Fruit fly (Drosophila melanogaster): Measurements from ENCODE around the gene LysRS.

LysRS gene

DNA sequence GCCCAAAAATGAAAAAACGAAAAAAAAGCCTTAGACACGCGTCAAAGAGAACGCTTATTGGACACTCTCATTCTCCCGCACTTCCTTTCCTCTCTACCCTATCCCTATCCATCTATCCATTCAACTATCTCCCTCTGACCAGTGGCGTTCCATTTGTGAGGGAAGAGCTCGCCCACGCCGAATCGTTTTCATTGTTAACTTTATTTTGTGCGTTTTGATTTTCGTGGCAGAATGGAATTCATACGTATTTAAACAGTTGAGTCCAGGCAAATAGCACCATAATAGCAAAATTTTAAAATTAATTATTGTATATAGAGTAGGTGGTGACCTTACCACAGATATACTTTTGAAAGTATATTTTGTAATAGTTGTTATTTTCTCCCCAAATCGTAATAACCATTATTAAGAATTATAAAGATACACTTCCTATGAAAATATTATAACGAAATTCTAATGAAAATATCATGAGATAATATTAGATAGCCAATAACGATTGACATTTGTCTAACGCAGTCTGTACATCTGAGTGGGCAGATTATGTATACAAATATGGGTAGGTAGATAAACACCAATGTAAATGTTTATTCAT, 32.6 kb upstream of the LysRS start:
- TF ChIP-seq pan (optimal IDR thresholded peaks at IDR 0.05) (no peak), psq (optimal IDR thresholded peaks at IDR 0.05) (no peak), CG8478 (optimal IDR thresholded peaks at IDR 0.05) (no peak), Dll (optimal IDR thresholded peaks at IDR 0.05) (no peak), EcR (GFP tag; optimal IDR thresholded peaks at IDR 0.05) (no peak), usp (GFP tag; optimal IDR thresholded peaks at IDR 0.05) (no peak)

DNA sequence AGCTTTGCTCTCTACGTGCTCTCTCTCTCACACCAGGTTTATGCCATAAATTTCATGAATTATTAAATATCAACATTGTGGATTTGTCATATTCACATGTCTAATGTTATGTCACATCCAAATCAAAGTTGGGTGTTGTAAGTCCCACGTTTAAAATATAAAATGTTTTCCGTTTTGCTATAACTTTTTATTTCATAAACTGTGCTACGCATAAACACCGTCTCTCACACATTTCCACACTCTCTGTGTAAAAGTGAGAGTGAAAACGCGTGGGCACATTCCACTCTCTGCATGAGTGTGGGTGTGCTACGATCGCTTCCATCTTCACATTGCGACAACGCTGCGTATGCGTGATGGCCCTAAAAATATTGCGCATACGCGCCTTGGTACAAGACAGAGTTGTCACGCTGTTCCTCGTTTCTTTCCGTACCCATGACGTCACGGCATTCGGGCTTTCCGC, 32.0 kb upstream of the LysRS start:
- no peak for TF ChIP-seq CG8478 (optimal IDR thresholded peaks at IDR 0.05)
- no peak for TF ChIP-seq pan (optimal IDR thresholded peaks at IDR 0.05)
- no peak for TF ChIP-seq Dll (optimal IDR thresholded peaks at IDR 0.05)
- no peak for TF ChIP-seq psq (optimal IDR thresholded peaks at IDR 0.05)
- TF ChIP-seq EcR (GFP tag; optimal IDR thresholded peaks at IDR 0.05) = no peak
- TF ChIP-seq usp (GFP tag; optimal IDR thresholded peaks at IDR 0.05) = no peak

DNA sequence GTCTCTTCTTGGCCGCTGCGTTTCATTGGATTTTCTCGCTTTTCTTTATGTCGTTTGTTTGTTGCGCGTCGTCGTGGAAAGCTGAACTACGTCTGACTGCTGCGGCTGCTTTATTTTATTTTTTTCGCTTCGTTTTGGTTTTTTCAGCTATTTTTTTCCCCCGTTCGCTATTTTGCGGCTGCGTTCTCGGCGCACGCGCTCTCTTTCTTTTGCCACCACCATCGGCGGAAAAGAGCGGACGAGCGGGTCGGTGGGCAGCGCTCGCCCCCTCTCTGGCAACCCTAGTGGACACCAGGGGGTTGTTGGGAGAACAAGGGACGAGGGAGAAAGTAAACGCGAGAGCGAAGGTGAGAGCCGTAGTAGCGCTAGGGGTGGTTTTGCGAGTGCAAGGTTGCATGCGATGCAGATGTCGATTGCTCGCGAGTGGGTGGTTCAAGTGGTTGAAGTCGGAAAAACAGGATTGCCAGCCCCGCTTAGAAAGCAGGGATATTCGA, 30.3 kb upstream of the LysRS start:
- TF ChIP-seq pan (optimal IDR thresholded peaks at IDR 0.05) (no peak), EcR (GFP tag; optimal IDR thresholded peaks at IDR 0.05) (no peak), Dll (optimal IDR thresholded peaks at IDR 0.05) (no peak), psq (optimal IDR thresholded peaks at IDR 0.05) (no peak), CG8478 (optimal IDR thresholded peaks at IDR 0.05) (no peak), usp (GFP tag; optimal IDR thresholded peaks at IDR 0.05) (no peak)

DNA sequence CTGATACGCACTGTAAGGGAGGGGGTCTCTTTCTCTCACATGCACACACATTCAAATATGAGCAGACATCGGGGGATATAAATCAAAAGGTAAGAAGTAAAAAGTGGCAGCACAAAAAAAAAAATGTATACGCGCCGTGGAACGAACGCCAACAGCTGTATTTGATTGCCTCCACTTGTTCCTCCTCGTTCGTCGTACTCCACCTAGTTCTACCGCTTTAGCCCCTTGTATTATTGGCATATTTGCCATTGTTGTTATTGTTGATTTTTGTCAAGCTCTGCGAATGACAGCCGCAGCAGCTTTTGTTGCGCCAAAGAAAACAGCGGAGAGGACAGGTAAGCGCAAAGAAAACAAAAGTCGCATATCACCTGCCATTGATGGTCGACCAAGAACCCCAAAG, 28.2 kb upstream of the LysRS start:
- no peak for TF ChIP-seq psq (optimal IDR thresholded peaks at IDR 0.05)
- no peak for TF ChIP-seq usp (GFP tag; optimal IDR thresholded peaks at IDR 0.05)
- no peak for TF ChIP-seq pan (optimal IDR thresholded peaks at IDR 0.05)
- TF ChIP-seq Dll (optimal IDR thresholded peaks at IDR 0.05) = no peak
- TF ChIP-seq EcR (GFP tag; optimal IDR thresholded peaks at IDR 0.05) = no peak
- TF ChIP-seq CG8478 (optimal IDR thresholded peaks at IDR 0.05) = no peak

DNA sequence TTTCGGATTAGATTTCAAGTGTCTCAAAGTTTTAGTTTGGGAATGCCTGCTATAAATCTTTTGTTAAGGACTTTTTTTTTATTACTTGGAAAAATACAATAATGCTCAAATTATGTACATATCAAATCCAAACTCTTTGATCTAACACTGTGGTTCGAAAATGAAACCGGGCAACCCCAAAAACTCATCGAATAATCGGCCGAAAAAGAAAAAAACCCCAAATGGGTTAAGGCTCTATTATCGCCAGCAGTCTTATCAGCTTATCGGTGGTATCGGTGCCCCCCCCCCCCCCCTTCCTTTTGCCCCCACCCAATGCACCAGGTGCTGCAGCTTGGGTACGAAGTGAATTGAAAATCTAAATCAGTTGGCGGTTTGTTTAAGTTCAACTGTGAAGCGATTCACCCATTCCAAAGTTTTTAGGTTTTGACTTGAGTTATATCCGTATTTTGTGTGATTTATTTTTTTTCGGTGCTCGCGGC, 9.0 kb upstream of the LysRS start:
- TF ChIP-seq psq (optimal IDR thresholded peaks at IDR 0.05) = no peak

DNA sequence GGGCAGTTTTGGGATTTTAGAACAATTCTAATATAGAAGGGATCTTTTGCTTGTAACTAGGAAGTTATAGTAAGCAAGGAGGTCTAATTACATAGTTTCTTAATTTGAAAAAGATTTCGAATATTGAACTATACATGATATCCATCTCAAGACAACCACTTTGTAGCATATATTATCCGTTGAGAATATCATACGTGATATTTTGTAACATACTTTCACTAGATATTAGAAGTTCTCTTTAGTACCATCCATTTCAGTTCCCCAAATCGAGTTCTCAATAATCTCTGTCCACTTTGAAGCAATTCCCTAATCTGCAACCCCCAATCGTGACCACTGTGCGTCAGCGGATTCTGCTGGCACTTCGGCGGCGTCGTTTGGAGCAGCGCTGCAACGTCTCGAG, 6.8 kb upstream of the LysRS start:
- TF ChIP-seq usp (GFP tag; optimal IDR thresholded peaks at IDR 0.05) (no peak), CG8478 (optimal IDR thresholded peaks at IDR 0.05) (no peak), pan (optimal IDR thresholded peaks at IDR 0.05) (no peak), EcR (GFP tag; optimal IDR thresholded peaks at IDR 0.05) (no peak), psq (optimal IDR thresholded peaks at IDR 0.05) (no peak), Dll (optimal IDR thresholded peaks at IDR 0.05) (no peak)

DNA sequence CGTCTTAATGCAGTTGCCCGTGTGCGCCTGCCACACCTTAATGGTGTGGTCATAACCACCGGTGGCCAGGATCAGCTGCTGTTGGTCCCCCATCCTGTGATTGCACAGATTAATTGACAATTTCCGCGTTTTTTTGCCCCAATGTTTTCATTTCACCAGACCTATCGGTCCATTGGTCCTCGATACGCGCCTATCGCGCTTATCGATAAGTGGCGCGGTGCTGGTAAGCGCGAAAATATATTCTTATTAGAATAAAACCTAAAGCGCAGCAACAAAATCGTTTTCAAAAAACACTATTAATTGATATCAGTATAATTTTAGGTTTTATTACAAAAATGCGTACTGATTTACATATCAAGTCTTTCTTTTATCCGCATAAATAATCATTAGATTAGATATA, 2.9 kb downstream of the LysRS start, which contains the start of gene Lst8:
TSS of gene Lst8 (minus strand) at position 187 of the 400 bp plus-strand sequence.
- no peak for TF ChIP-seq CG8478 (optimal IDR thresholded peaks at IDR 0.05)
- no peak for TF ChIP-seq Dll (optimal IDR thresholded peaks at IDR 0.05)
- TF ChIP-seq pan (optimal IDR thresholded peaks at IDR 0.05) = no peak
- TF ChIP-seq psq (optimal IDR thresholded peaks at IDR 0.05) = no peak
- TF ChIP-seq EcR (GFP tag; optimal IDR thresholded peaks at IDR 0.05) = no peak
- no peak for TF ChIP-seq usp (GFP tag; optimal IDR thresholded peaks at IDR 0.05)

DNA sequence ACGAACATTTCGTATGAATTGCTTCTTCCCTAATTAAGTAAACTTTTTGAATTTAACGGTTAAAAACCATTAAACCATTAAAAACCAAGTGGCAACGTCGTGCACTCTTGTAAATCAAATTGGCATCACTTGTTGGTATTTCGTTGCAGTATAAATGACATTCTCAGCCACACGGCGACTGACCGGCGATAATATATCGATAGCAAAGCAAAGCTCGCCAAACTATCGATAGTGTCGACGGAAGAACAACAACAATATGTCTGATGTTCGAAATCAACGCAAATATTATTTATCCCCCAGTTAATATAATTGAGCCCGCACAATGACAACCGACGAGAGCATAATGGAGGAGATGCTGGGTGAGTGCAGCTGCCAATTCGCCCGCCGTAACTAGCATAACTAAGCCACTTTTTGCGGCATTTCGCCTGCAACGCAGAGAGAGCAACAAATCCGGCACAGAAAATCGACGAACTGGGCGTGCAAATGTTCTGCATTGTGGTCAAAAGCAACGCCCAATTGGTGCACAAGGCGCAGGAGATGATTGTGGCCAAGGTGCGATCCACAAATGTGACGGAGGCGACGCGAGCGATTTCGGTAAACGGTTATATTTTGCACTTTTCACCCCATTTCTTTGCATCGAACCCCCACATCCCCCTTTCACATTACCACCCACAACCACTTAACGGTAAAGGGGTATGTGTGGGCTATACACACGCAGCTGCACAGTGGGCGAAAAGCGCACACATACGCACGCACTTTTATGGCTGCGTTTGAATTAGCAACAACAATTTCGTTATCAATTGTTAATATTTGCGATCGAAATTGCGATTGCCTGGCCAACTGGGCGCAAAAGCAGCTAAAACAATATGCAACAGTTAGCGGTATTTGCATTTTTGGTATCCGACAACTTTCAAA, 7.6 kb downstream of the LysRS start, which contains the start of gene Gga:
TSS of gene Gga (plus strand) at position 213 of the 915 bp plus-strand sequence.
- TF ChIP-seq psq (optimal IDR thresholded peaks at IDR 0.05) (no peak), EcR (GFP tag; optimal IDR thresholded peaks at IDR 0.05) (no peak), usp (GFP tag; optimal IDR thresholded peaks at IDR 0.05) (no peak), CG8478 (optimal IDR thresholded peaks at IDR 0.05) (no peak), pan (optimal IDR thresholded peaks at IDR 0.05) (no peak), Dll (optimal IDR thresholded peaks at IDR 0.05) (no peak)

DNA sequence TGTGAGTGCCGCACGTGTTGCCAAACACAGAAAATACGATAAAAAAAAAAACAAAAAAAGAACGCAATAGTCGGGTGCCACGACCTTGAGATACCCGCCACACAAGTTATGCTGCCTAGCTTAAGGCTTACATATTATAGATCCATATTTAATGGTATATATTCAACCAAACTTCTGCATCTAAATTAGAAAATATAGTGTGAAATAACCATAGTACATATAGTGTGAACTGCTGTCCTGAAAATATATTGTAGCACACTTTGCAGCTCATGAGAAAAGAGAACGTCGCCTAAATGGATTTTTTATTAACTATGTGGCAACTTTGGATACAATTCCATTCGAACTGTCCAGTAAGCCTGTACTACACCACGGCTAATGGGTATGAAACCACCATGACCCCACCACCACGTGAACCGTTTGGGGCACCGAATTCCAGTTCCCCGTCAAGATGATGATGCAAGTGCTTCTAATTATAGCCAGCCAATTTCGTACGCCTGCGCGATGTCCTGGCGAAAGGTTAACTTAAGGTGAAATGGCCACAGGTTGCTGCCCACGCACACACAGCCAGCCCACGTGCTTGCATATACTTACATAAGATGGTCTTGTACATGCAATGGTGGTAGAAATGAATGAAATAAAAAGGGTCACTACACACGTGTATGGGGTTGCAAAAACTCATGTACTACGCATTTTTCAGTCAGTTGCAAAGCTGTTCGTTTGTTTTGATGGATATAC, 8.4 kb downstream of the LysRS start:
- TF ChIP-seq CG8478 (optimal IDR thresholded peaks at IDR 0.05) (no peak), pan (optimal IDR thresholded peaks at IDR 0.05) (peak; percentile 66)

DNA sequence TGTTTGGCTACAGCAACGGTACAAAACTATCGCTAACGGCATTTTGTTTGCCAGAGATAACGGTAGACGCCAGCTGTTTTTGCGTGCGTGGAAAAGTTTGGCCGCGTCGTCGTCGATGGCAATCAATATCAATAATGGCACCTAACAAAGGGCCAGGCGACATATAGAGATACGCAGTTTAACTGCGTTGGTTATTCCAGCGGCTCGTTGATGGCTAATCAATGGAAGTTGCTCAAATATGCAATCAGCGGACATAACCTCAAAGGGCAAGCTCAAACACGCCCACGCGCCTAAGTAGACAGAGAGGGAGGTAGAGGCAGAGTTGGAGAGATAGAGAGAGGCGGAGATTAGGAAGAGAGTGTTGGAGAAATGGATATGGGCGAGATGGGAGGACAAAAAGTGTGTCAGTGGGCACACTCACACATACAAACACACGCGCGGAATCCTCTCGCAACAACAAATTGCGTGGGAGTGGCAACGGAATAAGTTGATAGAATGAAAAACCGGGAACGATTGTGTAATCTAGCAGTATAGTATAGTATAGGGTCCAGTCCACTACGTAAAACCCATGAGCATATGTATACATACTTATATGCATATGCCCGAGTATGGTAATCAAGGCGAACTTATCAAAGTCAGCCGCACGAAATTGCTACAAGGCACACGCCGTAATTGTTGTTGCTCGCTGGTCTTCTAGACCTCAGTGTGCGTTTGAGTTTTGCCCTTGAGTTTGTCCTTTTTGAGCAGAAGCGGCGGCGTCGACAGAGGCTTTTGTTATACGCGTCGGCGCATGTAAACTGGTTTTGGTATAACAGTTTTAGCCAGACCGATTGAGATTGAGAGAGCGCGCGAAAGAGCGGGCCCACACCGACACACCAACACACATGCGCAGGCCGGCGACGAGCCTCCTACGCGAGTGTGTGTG, 9.3 kb downstream of the LysRS start:
- TF ChIP-seq usp (GFP tag; optimal IDR thresholded peaks at IDR 0.05) = no peak
- no peak for TF ChIP-seq pan (optimal IDR thresholded peaks at IDR 0.05)
- TF ChIP-seq CG8478 (optimal IDR thresholded peaks at IDR 0.05) = no peak
- no peak for TF ChIP-seq psq (optimal IDR thresholded peaks at IDR 0.05)
- no peak for TF ChIP-seq Dll (optimal IDR thresholded peaks at IDR 0.05)
- TF ChIP-seq EcR (GFP tag; optimal IDR thresholded peaks at IDR 0.05) = no peak

DNA sequence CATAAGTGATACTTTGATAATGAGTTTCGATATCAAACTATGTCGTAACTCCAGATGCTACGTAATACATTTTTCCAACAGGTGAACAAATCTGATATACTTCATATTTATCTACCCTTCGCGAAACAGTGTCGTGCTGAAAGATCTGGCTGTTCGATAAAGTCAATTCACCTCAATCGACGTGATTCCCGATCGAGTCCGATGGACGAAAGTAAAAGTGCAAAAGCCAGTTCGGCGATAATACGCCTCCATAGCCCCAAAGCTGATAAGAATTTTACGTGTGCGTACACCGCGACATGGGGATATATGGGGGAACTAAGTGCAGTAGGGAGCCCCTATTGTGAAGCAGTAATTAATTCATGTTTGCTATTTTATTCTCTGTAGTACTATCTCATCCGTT, 10.6 kb downstream of the LysRS start:
- no peak for TF ChIP-seq EcR (GFP tag; optimal IDR thresholded peaks at IDR 0.05)
- TF ChIP-seq CG8478 (optimal IDR thresholded peaks at IDR 0.05) = no peak
- no peak for TF ChIP-seq usp (GFP tag; optimal IDR thresholded peaks at IDR 0.05)
- no peak for TF ChIP-seq pan (optimal IDR thresholded peaks at IDR 0.05)
- no peak for TF ChIP-seq Dll (optimal IDR thresholded peaks at IDR 0.05)
- TF ChIP-seq psq (optimal IDR thresholded peaks at IDR 0.05) = no peak
